Worm (Caenorhabditis elegans) whole organism, mixed stage, embryonic: ENCODE measurements around the gene Y102A5C.4.
A peak's percentile ranks its signal among the peaks of the same experiment; 100 is the strongest.

Source experiments
- M03D4.4 ChIP-seq: sonication (generic microtip); optimal IDR thresholded peaks from 2 replicates; lab custom pipeline; 2017; ENCODE audit warnings: mild to moderate bottlenecking, missing genetic modification characterization, missing compliant biosample characterization
- bed-3 ChIP-seq: fragments of 200-800 bp; sonication (Bioruptor generic); optimal IDR thresholded peaks from 3 replicates; lab custom pipeline; 2018; ENCODE audit warnings: mild to moderate bottlenecking, missing genetic modification characterization, moderate library complexity, missing compliant biosample characterization
- blmp-1 ChIP-seq: fragments of 150-350 bp; optimal IDR thresholded peaks from 2 replicates; lab custom pipeline; 2014; ENCODE audit warnings: missing biosample characterization, missing genetic modification characterization
- ceh-39 ChIP-seq: fragments of 150-350 bp; optimal IDR thresholded peaks from 2 replicates; lab custom pipeline; 2014; ENCODE audit warnings: missing biosample characterization, missing genetic modification characterization
- ceh-43 ChIP-seq: fragments of 200-800 bp; sonication (Bioruptor generic); optimal IDR thresholded peaks from 2 replicates; lab custom pipeline; 2018; ENCODE audit warnings: mild to moderate bottlenecking, missing genetic modification characterization, moderate library complexity, missing compliant biosample characterization
- ceh-83 ChIP-seq: fragments of 200-800 bp; sonication (Bioruptor generic); optimal IDR thresholded peaks from 2 replicates; lab custom pipeline; 2018; ENCODE audit warnings: mild to moderate bottlenecking, missing genetic modification characterization, missing compliant biosample characterization
- ces-1 ChIP-seq: fragments of 150-350 bp; optimal IDR thresholded peaks from 2 replicates; lab custom pipeline; 2014; ENCODE audit warnings: missing biosample characterization, missing genetic modification reagents, missing genetic modification characterization
- cnd-1 ChIP-seq: fragments of 200-800 bp; sonication (Bioruptor generic); optimal IDR thresholded peaks from 2 replicates; lab custom pipeline; 2018; ENCODE audit warnings: mild to moderate bottlenecking, missing genetic modification characterization, missing compliant biosample characterization
- drap-1 ChIP-seq: fragments of 200-800 bp; sonication (Bioruptor generic); optimal IDR thresholded peaks from 3 replicates; lab custom pipeline; 2018; ENCODE audit warnings: mild to moderate bottlenecking, missing genetic modification characterization, missing compliant biosample characterization
- elt-1 ChIP-seq: sonication (generic microtip); optimal IDR thresholded peaks from 2 replicates; lab custom pipeline; 2017; ENCODE audit warnings: missing genetic modification characterization, mild to moderate bottlenecking, missing compliant biosample characterization, antibody characterized with exemption, moderate library complexity, borderline replicate concordance; ENCODE audit not compliant: insufficient read depth
- elt-3 ChIP-seq: fragments of 150-350 bp; optimal IDR thresholded peaks from 2 replicates; lab custom pipeline; 2014; ENCODE audit warnings: missing biosample characterization, missing genetic modification characterization
- flh-1 ChIP-seq: fragments of 200-800 bp; sonication (Bioruptor generic); optimal IDR thresholded peaks from 2 replicates; lab custom pipeline; 2018; ENCODE audit warnings: mild to moderate bottlenecking, missing genetic modification characterization, moderate library complexity, missing compliant biosample characterization
- ham-2 ChIP-seq: fragments of 200-800 bp; sonication (Bioruptor generic); optimal IDR thresholded peaks from 2 replicates; lab custom pipeline; 2018; ENCODE audit warnings: mild to moderate bottlenecking, missing genetic modification characterization, missing compliant biosample characterization
- hlh-1 ChIP-seq: fragments of 150-350 bp; optimal IDR thresholded peaks from 2 replicates; lab custom pipeline; 2014; ENCODE audit warnings: missing biosample characterization, missing genetic modification reagents, missing genetic modification characterization
- lin-13 ChIP-seq: fragments of 150-350 bp; optimal IDR thresholded peaks from 2 replicates; lab custom pipeline; 2014; ENCODE audit warnings: missing biosample characterization, missing genetic modification characterization
- lin-32 ChIP-seq: fragments of 200-800 bp; sonication (Bioruptor generic); optimal IDR thresholded peaks from 2 replicates; lab custom pipeline; 2018; ENCODE audit warnings: mild to moderate bottlenecking, missing genetic modification characterization, missing compliant biosample characterization
- lsy-2 ChIP-seq: fragments of 150-350 bp; optimal IDR thresholded peaks from 2 replicates; lab custom pipeline; 2014; ENCODE audit warnings: missing biosample characterization, missing genetic modification characterization
- mab-5 ChIP-seq: fragments of 150-350 bp; optimal IDR thresholded peaks from 2 replicates; lab custom pipeline; 2014; ENCODE audit warnings: missing biosample characterization, missing genetic modification characterization
- mep-1 ChIP-seq: fragments of 150-350 bp; optimal IDR thresholded peaks from 2 replicates; lab custom pipeline; 2017; ENCODE audit warnings: missing biosample characterization, missing genetic modification reagents, missing genetic modification characterization, inconsistent platforms
- mls-2 ChIP-seq: sonication (generic microtip); optimal IDR thresholded peaks from 2 replicates; lab custom pipeline; 2016; ENCODE audit warnings: mild to moderate bottlenecking, missing genetic modification characterization, moderate library complexity, missing compliant biosample characterization
- nhr-12 ChIP-seq: fragments of 150-350 bp; optimal IDR thresholded peaks from 2 replicates; lab custom pipeline; 2014; ENCODE audit warnings: missing biosample characterization, missing genetic modification characterization
- nhr-2 ChIP-seq: fragments of 150-350 bp; optimal IDR thresholded peaks from 2 replicates; lab custom pipeline; 2014; ENCODE audit warnings: missing biosample characterization, missing genetic modification characterization
- nhr-237 ChIP-seq: fragments of 150-350 bp; optimal IDR thresholded peaks from 2 replicates; lab custom pipeline; 2014; ENCODE audit warnings: missing biosample characterization, missing genetic modification characterization
- nhr-28 ChIP-seq: fragments of 150-350 bp; optimal IDR thresholded peaks from 2 replicates; lab custom pipeline; 2014; ENCODE audit warnings: missing biosample characterization, missing genetic modification characterization
- nhr-76 ChIP-seq: sonication (generic microtip); optimal IDR thresholded peaks from 2 replicates; lab custom pipeline; 2017; ENCODE audit warnings: missing biosample characterization, missing genetic modification characterization
- pha-4 ChIP-seq: fragments of 150-350 bp; optimal IDR thresholded peaks from 2 replicates; lab custom pipeline; 2018; ENCODE audit warnings: missing biosample characterization, missing genetic modification reagents, missing genetic modification characterization
- sem-2 ChIP-seq: fragments of 200-800 bp; sonication (Bioruptor generic); optimal IDR thresholded peaks from 2 replicates; lab custom pipeline; 2018; ENCODE audit warnings: mild to moderate bottlenecking, missing genetic modification characterization, missing compliant biosample characterization
- snpc-4 ChIP-seq: fragments of 150-350 bp; optimal IDR thresholded peaks from 2 replicates; lab custom pipeline; 2014; ENCODE audit warnings: missing biosample characterization, missing genetic modification characterization
- sptf-1 ChIP-seq: sonication (generic microtip); optimal IDR thresholded peaks from 2 replicates; lab custom pipeline; 2017; ENCODE audit warnings: mild to moderate bottlenecking, missing genetic modification characterization, moderate library complexity, missing compliant biosample characterization
- tbx-8 ChIP-seq: fragments of 200-800 bp; sonication (Bioruptor generic); optimal IDR thresholded peaks from 2 replicates; lab custom pipeline; 2018; ENCODE audit warnings: mild to moderate bottlenecking, missing genetic modification characterization, moderate library complexity, missing compliant biosample characterization
- unc-120 ChIP-seq: sonication (generic microtip); optimal IDR thresholded peaks from 2 replicates; lab custom pipeline; 2017; ENCODE audit warnings: missing genetic modification characterization, missing compliant biosample characterization; ENCODE audit not compliant: poor library complexity, severe bottlenecking
- unc-39 ChIP-seq: fragments of 150-350 bp; optimal IDR thresholded peaks from 2 replicates; lab custom pipeline; 2014; ENCODE audit warnings: missing biosample characterization, missing genetic modification characterization
- unc-62 ChIP-seq: fragments of 150-350 bp; optimal IDR thresholded peaks from 2 replicates; lab custom pipeline; 2014; ENCODE audit warnings: missing biosample characterization, missing genetic modification reagents, missing genetic modification characterization
- zip-8 ChIP-seq: fragments of 150-350 bp; optimal IDR thresholded peaks from 2 replicates; lab custom pipeline; 2014; ENCODE audit warnings: missing biosample characterization, missing genetic modification characterization
- ztf-11 ChIP-seq: fragments of 150-350 bp; optimal IDR thresholded peaks from 2 replicates; lab custom pipeline; 2014; ENCODE audit warnings: missing biosample characterization, missing genetic modification characterization

The Y102A5C.4 gene

DNA sequence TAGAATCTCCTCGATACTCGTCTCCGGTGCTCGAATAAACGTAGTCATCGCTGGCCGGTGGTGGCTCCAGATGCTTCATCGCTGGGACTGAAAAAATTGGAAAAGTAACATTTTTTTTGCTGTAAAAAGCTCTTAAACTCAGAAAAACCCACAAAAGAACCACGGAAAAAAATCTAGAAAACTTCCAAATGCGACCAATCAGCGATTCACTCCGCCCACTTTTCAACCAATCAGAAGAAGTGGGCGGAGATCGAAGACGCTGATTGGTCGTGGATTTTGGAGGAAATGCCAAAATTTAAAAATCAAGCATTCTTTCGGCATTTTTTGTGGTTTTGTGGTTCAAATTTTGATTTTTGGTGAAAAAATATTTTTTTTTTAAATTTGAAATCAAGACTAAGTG is 36.9 kb downstream of the Y102A5C.4 start:
- TF ChIP-seq blmp-1 = no peak
- TF ChIP-seq zip-8 (tag; lab: Kevin White, UChicago) = no peak
- TF ChIP-seq sptf-1 (tag; lab: Kevin White, UChicago) = no peak
- TF ChIP-seq lin-13 = no peak
- TF ChIP-seq M03D4.4 (tag; lab: Kevin White, UChicago) = no peak
- no peak for TF ChIP-seq ham-2 (GFP tag; lab: Kevin White, UChicago)
- TF ChIP-seq mep-1 = no peak
- TF ChIP-seq unc-39 (tag; lab: Kevin White, UChicago) = no peak
- TF ChIP-seq elt-3 (tag; lab: Kevin White, UChicago) = no peak
- no peak for TF ChIP-seq cnd-1 (tag; lab: Kevin White, UChicago)
- no peak for TF ChIP-seq bed-3 (GFP tag; lab: Kevin White, UChicago)
- TF ChIP-seq tbx-8 (GFP tag; lab: Kevin White, UChicago) = no peak
- no peak for TF ChIP-seq hlh-1 (tag; lab: Kevin White, UChicago)
- TF ChIP-seq sem-2 (GFP tag; lab: Kevin White, UChicago) = no peak

DNA sequence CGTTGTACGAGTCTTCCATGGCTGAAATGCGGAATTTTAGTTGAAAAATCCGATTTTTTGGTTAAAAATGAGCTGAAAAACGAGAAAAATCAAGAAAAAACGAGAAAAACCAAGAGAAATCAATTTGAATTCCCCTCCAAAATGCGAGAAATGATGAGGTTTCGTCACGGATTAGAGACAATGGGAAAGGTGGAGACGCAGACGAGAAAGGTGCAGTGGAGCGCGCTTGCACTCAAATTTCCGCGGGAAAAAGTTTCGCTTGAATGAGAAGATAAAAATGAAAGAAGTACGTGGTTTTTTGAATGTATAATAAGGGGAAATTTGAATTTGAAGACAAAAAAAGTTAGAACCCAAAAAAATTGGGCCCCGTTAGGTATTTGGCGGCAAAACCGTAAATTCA is 43.6 kb downstream of the Y102A5C.4 start, which contains the start of gene efl-1:
Gene efl-1 (minus strand): TSS at position 21 of the 400 bp plus-strand sequence.
- no peak for TF ChIP-seq nhr-28
- no peak for TF ChIP-seq nhr-12 (tag; lab: Kevin White, UChicago)
- peak; percentile 31 for TF ChIP-seq ceh-39 (tag; lab: Kevin White, UChicago)
- TF ChIP-seq M03D4.4 (tag; lab: Kevin White, UChicago) = no peak
- TF ChIP-seq lsy-2 (tag; lab: Kevin White, UChicago) = peak; percentile 82
- TF ChIP-seq pha-4 (tag; lab: Kevin White, UChicago) = peak; percentile 58
- peak; percentile 36 for TF ChIP-seq unc-62 (GFP tag; lab: Kevin White, UChicago)
- TF ChIP-seq mab-5 = peak; percentile 52
- no peak for TF ChIP-seq tbx-8 (GFP tag; lab: Kevin White, UChicago)
- no peak for TF ChIP-seq flh-1
- TF ChIP-seq nhr-76 = no peak
- no peak for TF ChIP-seq ceh-43 (GFP tag; lab: Kevin White, UChicago)
- TF ChIP-seq bed-3 (GFP tag; lab: Kevin White, UChicago) = no peak
- TF ChIP-seq elt-1 (tag; lab: Kevin White, UChicago) = no peak
- peak; percentile 33 for TF ChIP-seq hlh-1 (tag; lab: Kevin White, UChicago)
- TF ChIP-seq snpc-4 (tag; lab: Kevin White, UChicago) = no peak
- no peak for TF ChIP-seq ceh-83 (GFP tag; lab: Kevin White, UChicago)
- no peak for TF ChIP-seq unc-39 (tag; lab: Kevin White, UChicago)
- TF ChIP-seq drap-1 (GFP tag; lab: Kevin White, UChicago) = peak; percentile 77
- TF ChIP-seq ham-2 (GFP tag; lab: Kevin White, UChicago) = no peak
- TF ChIP-seq blmp-1 = no peak
- TF ChIP-seq sem-2 (GFP tag; lab: Kevin White, UChicago) = no peak
- peak; percentile 47 for TF ChIP-seq elt-3 (tag; lab: Kevin White, UChicago)
- peak; percentile 98 for TF ChIP-seq mep-1
- no peak for TF ChIP-seq mls-2 (tag; lab: Kevin White, UChicago)
- TF ChIP-seq zip-8 (tag; lab: Kevin White, UChicago) = no peak
- no peak for TF ChIP-seq nhr-2 (tag; lab: Kevin White, UChicago)
- no peak for TF ChIP-seq lin-32
- TF ChIP-seq cnd-1 (tag; lab: Kevin White, UChicago) = no peak
- TF ChIP-seq ztf-11 (tag; lab: Kevin White, UChicago) = peak; percentile 37
- peak; percentile 88 for TF ChIP-seq lin-13
- TF ChIP-seq ces-1 (GFP tag; lab: Kevin White, UChicago) = peak; percentile 96
- TF ChIP-seq nhr-237 = peak; percentile 88
- peak; percentile 37 for TF ChIP-seq sptf-1 (tag; lab: Kevin White, UChicago)
- TF ChIP-seq unc-120 = no peak

DNA sequence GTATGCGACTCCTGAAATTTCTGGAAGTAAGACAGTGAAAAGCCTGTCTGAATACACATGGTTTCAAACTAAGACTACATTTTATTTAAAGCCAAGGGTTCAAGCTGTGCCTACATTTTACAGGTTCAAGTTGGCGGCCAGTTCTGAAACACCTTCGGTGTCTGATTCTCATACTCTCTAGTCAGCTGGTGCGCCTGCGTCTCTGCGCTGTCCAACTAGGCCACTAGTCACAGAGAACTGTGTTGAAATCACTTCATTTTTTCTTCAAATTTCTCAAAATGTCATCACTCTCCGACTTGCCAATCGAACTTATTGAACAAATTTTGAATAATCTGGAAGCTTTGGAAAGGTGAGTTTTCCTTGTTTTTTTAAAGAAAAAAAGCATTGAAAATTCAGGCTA is 44.6 kb downstream of the Y102A5C.4 start, which contains the start of gene fbxa-90:
Gene fbxa-90 (plus strand): TSS at position 179 of the 400 bp plus-strand sequence.
- TF ChIP-seq ces-1 (GFP tag; lab: Kevin White, UChicago) (no peak), blmp-1 (no peak), ham-2 (GFP tag; lab: Kevin White, UChicago) (no peak), sptf-1 (tag; lab: Kevin White, UChicago) (no peak), flh-1 (no peak), hlh-1 (tag; lab: Kevin White, UChicago) (no peak), M03D4.4 (tag; lab: Kevin White, UChicago) (no peak), pha-4 (tag; lab: Kevin White, UChicago) (no peak), nhr-28 (no peak), ztf-11 (tag; lab: Kevin White, UChicago) (no peak), tbx-8 (GFP tag; lab: Kevin White, UChicago) (no peak), snpc-4 (tag; lab: Kevin White, UChicago) (no peak), nhr-237 (no peak)
